Fruit fly (Drosophila melanogaster): Measurements from ENCODE around the gene ScsbetaA.
A peak's percentile ranks its signal among the peaks of the same experiment; 100 is the strongest.

ScsbetaA gene

DNA sequence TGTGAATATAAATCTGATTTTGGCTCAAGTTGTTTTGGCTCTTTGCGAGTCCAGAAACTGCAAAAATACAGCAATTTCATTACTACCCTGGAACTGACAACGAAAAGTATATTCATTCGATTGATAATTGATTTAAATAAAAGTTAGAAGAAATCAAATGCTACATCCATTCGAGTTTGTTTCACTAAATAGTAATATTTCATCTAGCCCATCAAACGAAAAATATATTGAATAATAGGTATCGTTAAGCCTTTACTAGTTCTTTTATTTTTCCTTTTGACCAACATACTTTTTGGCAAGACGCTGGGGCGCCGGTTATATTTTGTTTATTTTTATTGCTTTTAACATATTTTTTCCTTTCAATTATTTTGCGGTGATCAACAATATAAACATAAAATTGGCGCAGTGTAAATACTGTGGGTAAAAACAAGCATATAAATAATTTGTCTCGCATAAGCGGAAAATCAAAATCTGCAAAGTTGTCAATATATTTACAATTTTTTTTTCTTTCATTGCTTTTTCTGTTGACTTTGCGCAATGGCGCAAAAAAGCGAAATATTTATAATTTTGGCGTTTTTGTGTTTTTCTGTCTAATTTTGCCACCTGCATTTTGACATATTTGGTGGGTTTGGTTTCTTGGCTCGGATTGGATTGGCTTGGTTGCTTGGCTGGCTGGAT lies 45.4 kb upstream of the ScsbetaA start (continued):
- TF ChIP-seq CG4404 (GFP tag; IDR thresholded peaks at IDR 0.05) (no peak), lola (GFP tag; optimal IDR thresholded peaks at IDR 0.05) (no peak), CG6683 (GFP tag; optimal IDR thresholded peaks at IDR 0.05) (no peak), zfh1 (GFP tag; IDR thresholded peaks at IDR 0.05) (peak; percentile 48; the same call in 2 of the 3 replicates), ap (GFP tag; IDR thresholded peaks at IDR 0.05) (no peak), odd (GFP tag; optimal IDR thresholded peaks at IDR 0.05) (no peak), CG2678 (tag; optimal IDR thresholded peaks at IDR 0.05) (peak; percentile 41), Six4 (GFP tag; optimal IDR thresholded peaks at IDR 0.05) (no peak), CG30020 (tag; optimal IDR thresholded peaks at IDR 0.05) (no peak), CG2116 (GFP tag; optimal IDR thresholded peaks at IDR 0.05) (no peak), CG15011 (GFP tag; optimal IDR thresholded peaks at IDR 0.05) (no peak), jing (GFP tag; optimal IDR thresholded peaks at IDR 0.05) (no peak), prd (optimal IDR thresholded peaks at IDR 0.05) (no peak), prd (GFP tag; IDR thresholded peaks at IDR 0.05) (peak; percentile 51; the same call in 1 of the 3 replicates), tio (GFP tag; optimal IDR thresholded peaks at IDR 0.05) (peak; percentile 17), sug (tag; optimal IDR thresholded peaks at IDR 0.05) (no peak), gro (GFP tag; optimal IDR thresholded peaks at IDR 0.05) (no peak), Mes4 (GFP tag; optimal IDR thresholded peaks at IDR 0.05) (no peak), CG13287 (GFP tag; IDR thresholded peaks at IDR 0.05; ENCODE audit: partially characterized antibody) (no peak), Rfx (GFP tag; IDR thresholded peaks at IDR 0.05) (peak; percentile 43; the same call in 1 of the 2 replicates), abd-A (tag; optimal IDR thresholded peaks at IDR 0.05) (no peak), Mad (GFP tag; optimal IDR thresholded peaks at IDR 0.05) (no peak), MBD-R2 (GFP tag; IDR thresholded peaks at IDR 0.05) (no peak; the same call in 1 of the 2 replicates), CG13296 (GFP tag; optimal IDR thresholded peaks at IDR 0.05) (no peak), CG12219 (GFP tag; optimal IDR thresholded peaks at IDR 0.05) (no peak), CG9797 (GFP tag; optimal IDR thresholded peaks at IDR 0.05) (no peak), hkb (optimal IDR thresholded peaks at IDR 0.05) (no peak), hkb (GFP tag; IDR thresholded peaks at IDR 0.05) (no peak), zfh2 (GFP tag; optimal IDR thresholded peaks at IDR 0.05) (no peak), Med (GFP tag) (peak; percentile 46), Dfd (GFP tag; optimal IDR thresholded peaks at IDR 0.05) (no peak), CG15601 (tag; optimal IDR thresholded peaks at IDR 0.05) (no peak), otp (GFP tag; IDR thresholded peaks at IDR 0.05) (no peak), sens-2 (GFP tag; IDR thresholded peaks at IDR 0.05) (no peak), CG8924 (tag; optimal IDR thresholded peaks at IDR 0.05) (no peak), C15 (GFP tag; IDR thresholded peaks at IDR 0.05) (no peak), CG3065 (GFP tag; optimal IDR thresholded peaks at IDR 0.05) (no peak), z (GFP tag; IDR thresholded peaks at IDR 0.05) (no peak), HLH3B (GFP tag; IDR thresholded peaks at IDR 0.05) (peak; percentile 24; the same call in 1 of the 2 replicates), YL-1 (GFP tag; optimal IDR thresholded peaks at IDR 0.05) (no peak), Aef1 (GFP tag; IDR thresholded peaks at IDR 0.05) (no peak), Sry-β (GFP tag; optimal IDR thresholded peaks at IDR 0.05) (no peak), Dbx (GFP tag; IDR thresholded peaks at IDR 0.05) (no peak), CG8765 (GFP tag; IDR thresholded peaks at IDR 0.05) (no peak), sr (GFP tag; IDR thresholded peaks at IDR 0.05) (no peak), tap (tag; optimal IDR thresholded peaks at IDR 0.05) (no peak), CG7745 (tag; optimal IDR thresholded peaks at IDR 0.05) (no peak), Sry-δ (GFP tag; optimal IDR thresholded peaks at IDR 0.05) (no peak), CG18619 (GFP tag; optimal IDR thresholded peaks at IDR 0.05) (no peak), her (GFP tag; optimal IDR thresholded peaks at IDR 0.05) (no peak), knrl (GFP tag; IDR thresholded peaks at IDR 0.05; ENCODE audit: partially characterized antibody) (no peak)
